Fruit fly (Drosophila melanogaster) whole organism, embryonic: ENCODE measurements around the gene klu.

ENCODE experiments used
- CG10267 ChIP-seq: fragments of 200-800 bp; sonication (Bioruptor generic); optimal IDR thresholded peaks from 2 replicates; lab custom pipeline; 2018; ENCODE audit warnings: missing biosample characterization, mild to moderate bottlenecking, missing genetic modification characterization, moderate library complexity
- CG10431 ChIP-seq: fragments of 200-800 bp; sonication (Bioruptor generic); optimal IDR thresholded peaks from 3 replicates; lab custom pipeline; 2018; ENCODE audit warnings: missing biosample characterization, mild to moderate bottlenecking, missing genetic modification characterization
- CG10959 ChIP-seq: fragments of 200-800 bp; sonication (Bioruptor generic); IDR thresholded peaks from 2 replicates; pipeline ENCODE4 v1.3.6; 2022; ENCODE audit warnings: missing biosample characterization, missing genetic modification characterization
- CG11093 ChIP-seq: fragments of 200-800 bp; sonication (Bioruptor generic); IDR thresholded peaks from 3 replicates; pipeline ENCODE4 v1.3.6; 2022; ENCODE audit warnings: missing biosample characterization, missing genetic modification characterization
- CG11695 ChIP-seq: fragments of 200-800 bp; sonication (Bioruptor generic); IDR thresholded peaks from 3 replicates; pipeline ENCODE4 v1.3.6; 2022; ENCODE audit warnings: missing biosample characterization, missing genetic modification characterization
- CG12104 ChIP-seq: fragments of 200-800 bp; sonication (Bioruptor generic); optimal IDR thresholded peaks from 3 replicates; lab custom pipeline; 2016; ENCODE audit warnings: missing biosample characterization, missing genetic modification characterization
- CG12219 ChIP-seq: fragments of 200-800 bp; sonication (Bioruptor generic); optimal IDR thresholded peaks from 3 replicates; lab custom pipeline; 2018; ENCODE audit warnings: missing biosample characterization, mild to moderate bottlenecking, missing genetic modification characterization
- CG13775 ChIP-seq: fragments of 200-800 bp; sonication (Bioruptor generic); optimal IDR thresholded peaks from 3 replicates; lab custom pipeline; 2017; ENCODE audit warnings: missing biosample characterization, mild to moderate bottlenecking, missing genetic modification characterization
- CG15011 ChIP-seq: fragments of 200-800 bp; sonication (Bioruptor generic); optimal IDR thresholded peaks from 3 replicates; lab custom pipeline; 2018; ENCODE audit warnings: missing biosample characterization, mild to moderate bottlenecking, missing genetic modification characterization
- CG17568 ChIP-seq: fragments of 200-800 bp; sonication (Bioruptor generic); optimal IDR thresholded peaks from 2 replicates; lab custom pipeline; 2018; ENCODE audit warnings: missing biosample characterization, mild to moderate bottlenecking, missing genetic modification characterization, moderate library complexity
- CG17829 ChIP-seq: fragments of 200-800 bp; optimal IDR thresholded peaks from 2 replicates; lab custom pipeline; 2019; ENCODE audit warnings: missing biosample characterization, mild to moderate bottlenecking, missing genetic modification characterization, moderate library complexity
- CG31365 ChIP-seq: fragments of 200-800 bp; sonication (Bioruptor generic); optimal IDR thresholded peaks from 2 replicates; lab custom pipeline; 2018; ENCODE audit warnings: missing biosample characterization, mild to moderate bottlenecking, missing genetic modification characterization
- CG32532 ChIP-seq: fragments of 200-800 bp; sonication (Bioruptor generic); IDR thresholded peaks from 2 replicates; pipeline ENCODE4 v1.3.6; 2022; ENCODE audit warnings: missing biosample characterization, missing genetic modification characterization
- CG3726 ChIP-seq: fragments of 200-800 bp; sonication (Bioruptor generic); IDR thresholded peaks from 3 replicates; pipeline ENCODE4, ENCODE4 v1.3.6; 2022; ENCODE audit warnings: missing biosample characterization, missing genetic modification characterization
- CG42726 ChIP-seq: fragments of 200-800 bp; sonication (Bioruptor generic); IDR thresholded peaks from 2 replicates; pipeline ENCODE4 v1.3.6; 2022; ENCODE audit warnings: missing biosample characterization, missing genetic modification characterization; ENCODE audit not compliant: partially characterized antibody
- CG4404 ChIP-seq: fragments of 200-800 bp; sonication (Bioruptor generic); IDR thresholded peaks from 2 replicates; pipeline ENCODE4 v1.3.6; 2022; ENCODE audit warnings: missing biosample characterization, missing genetic modification characterization
- CG4424 ChIP-seq: fragments of 200-800 bp; sonication (Bioruptor generic); optimal IDR thresholded peaks from 3 replicates; lab custom pipeline; 2016; ENCODE audit warnings: missing biosample characterization, missing genetic modification characterization
- CG6765 ChIP-seq: fragments of 200-800 bp; sonication (Bioruptor generic); optimal IDR thresholded peaks from 3 replicates; lab custom pipeline; 2017; ENCODE audit warnings: missing biosample characterization, mild to moderate bottlenecking, missing genetic modification characterization
- CG6813 ChIP-seq: fragments of 200-800 bp; sonication (Bioruptor generic); optimal IDR thresholded peaks from 2 replicates; lab custom pipeline; 2017; ENCODE audit warnings: missing biosample characterization, missing genetic modification characterization, mild to moderate bottlenecking, moderate library complexity, missing genetic modification reagents
- Dbx ChIP-seq: fragments of 200-800 bp; sonication (Bioruptor generic); IDR thresholded peaks from 3 replicates; pipeline ENCODE4 v1.3.6; 2022; ENCODE audit warnings: missing biosample characterization, missing genetic modification characterization
- Dfd ChIP-seq, 2 experiments: fragments of >200 bp; optimal IDR thresholded peaks; 2 replicates each; lab custom pipeline; 2017; ENCODE audit warnings: missing biosample characterization in 2 of 2, missing genetic modification characterization in 2 of 2
- Dip3 ChIP-seq: fragments of 200-800 bp; sonication (Bioruptor generic); optimal IDR thresholded peaks from 3 replicates; lab custom pipeline; 2016; ENCODE audit warnings: missing biosample characterization, missing genetic modification characterization
- Doc2 ChIP-seq: fragments of 200-800 bp; sonication (Bioruptor generic); IDR thresholded peaks from 2 replicates; pipeline ENCODE4 v1.3.6; 2022; ENCODE audit warnings: missing biosample characterization, missing genetic modification characterization
- Ets65A ChIP-seq: fragments of 200-800 bp; sonication (Bioruptor generic); peaks from one replicate; lab custom pipeline; 2016; ENCODE audit warnings: missing biosample characterization, missing genetic modification characterization
- HLH4C ChIP-seq: fragments of 200-800 bp; sonication (Bioruptor generic); IDR thresholded peaks from 3 replicates; pipeline ENCODE4 v1.3.6; 2022; ENCODE audit warnings: missing biosample characterization, missing genetic modification characterization; ENCODE audit not compliant: partially characterized antibody
- Lpt ChIP-seq: fragments of >200 bp; optimal IDR thresholded peaks from 2 replicates; lab custom pipeline; 2018; ENCODE audit warnings: missing biosample characterization, missing genetic modification characterization
- Mrtf ChIP-seq: fragments of 200-800 bp; sonication (Bioruptor generic); IDR thresholded peaks from 3 replicates; pipeline ENCODE4 v1.3.6; 2022; ENCODE audit warnings: missing biosample characterization, missing genetic modification characterization
- Nf-YB ChIP-seq: fragments of 200-800 bp; sonication (Bioruptor generic); optimal IDR thresholded peaks from 3 replicates; lab custom pipeline; 2019; ENCODE audit warnings: missing biosample characterization, mild to moderate bottlenecking, missing genetic modification characterization, moderate library complexity
- NfI ChIP-seq: fragments of 200-800 bp; sonication (Bioruptor generic); optimal IDR thresholded peaks from 3 replicates; lab custom pipeline; 2018; ENCODE audit warnings: missing biosample characterization, mild to moderate bottlenecking, missing genetic modification characterization, moderate library complexity
- Optix ChIP-seq: fragments of 200-800 bp; sonication (Bioruptor generic); IDR thresholded peaks from 3 replicates; pipeline ENCODE4 v1.3.6; 2022; ENCODE audit warnings: missing biosample characterization, missing genetic modification characterization
- Side ChIP-seq: fragments of 200-800 bp; sonication (Bioruptor generic); optimal IDR thresholded peaks from 2 replicates; lab custom pipeline; 2016; ENCODE audit warnings: missing biosample characterization, missing genetic modification characterization
- ash1 ChIP-seq: fragments of 200-800 bp; sonication (Bioruptor generic); optimal IDR thresholded peaks from 2 replicates; lab custom pipeline; 2018; ENCODE audit warnings: missing biosample characterization, mild to moderate bottlenecking, missing genetic modification characterization
- bbx ChIP-seq: fragments of 200-800 bp; sonication (Bioruptor generic); IDR thresholded peaks from 2 replicates; pipeline ENCODE4 v1.3.6; 2022; ENCODE audit warnings: missing biosample characterization, missing genetic modification characterization; ENCODE audit not compliant: partially characterized antibody
- cas ChIP-seq: fragments of 200-800 bp; sonication (Bioruptor generic); IDR thresholded peaks from 2 replicates; pipeline ENCODE4 v1.3.6; 2022; ENCODE audit warnings: missing biosample characterization, missing genetic modification characterization
- corto ChIP-seq: fragments of 200-800 bp; sonication (Bioruptor generic); optimal IDR thresholded peaks from 2 replicates; lab custom pipeline; 2016; ENCODE audit warnings: missing biosample characterization, mild to moderate bottlenecking, missing genetic modification characterization, moderate library complexity
- da ChIP-seq: fragments of 200-800 bp; sonication (Bioruptor generic); optimal IDR thresholded peaks from 2 replicates; lab custom pipeline; 2016; ENCODE audit warnings: missing biosample characterization, missing genetic modification characterization
- esg ChIP-seq: fragments of 200-800 bp; sonication (Bioruptor generic); conservative IDR thresholded peaks from 2 replicates; pipeline ENCODE4 v1.3.6; 2022; ENCODE audit warnings: missing biosample characterization, missing genetic modification characterization
- eyg ChIP-seq: fragments of 200-800 bp; sonication (Bioruptor generic); optimal IDR thresholded peaks from 3 replicates; lab custom pipeline; 2016; ENCODE audit warnings: missing biosample characterization, missing genetic modification characterization
- fd64A ChIP-seq: fragments of 200-800 bp; sonication (Bioruptor generic); optimal IDR thresholded peaks from 3 replicates; lab custom pipeline; 2018; ENCODE audit warnings: missing biosample characterization, mild to moderate bottlenecking, missing genetic modification characterization
- fd96Cb ChIP-seq: fragments of 200-800 bp; sonication (Bioruptor generic); optimal IDR thresholded peaks from 2 replicates; lab custom pipeline; 2018; ENCODE audit warnings: missing biosample characterization, mild to moderate bottlenecking, missing genetic modification characterization, moderate library complexity
- gfzf ChIP-seq: fragments of 200-800 bp; sonication (Bioruptor generic); optimal IDR thresholded peaks from 2 replicates; lab custom pipeline; 2016; ENCODE audit warnings: missing biosample characterization, mild to moderate bottlenecking, missing genetic modification characterization, moderate library complexity
- hb ChIP-seq: fragments of 200-800 bp; sonication (Bioruptor generic); IDR thresholded peaks from 3 replicates; pipeline ENCODE4 v1.3.6; 2022; ENCODE audit warnings: missing biosample characterization, missing genetic modification characterization; ENCODE audit not compliant: partially characterized antibody
- jumu ChIP-seq: fragments of 200-800 bp; sonication (Bioruptor generic); optimal IDR thresholded peaks from 3 replicates; lab custom pipeline; 2016; ENCODE audit warnings: missing biosample characterization, missing genetic modification characterization
- lab ChIP-seq: fragments of 200-800 bp; sonication (Bioruptor generic); optimal IDR thresholded peaks from 3 replicates; lab custom pipeline; 2017; ENCODE audit warnings: missing biosample characterization, missing genetic modification characterization, mild to moderate bottlenecking, moderate library complexity, missing genetic modification reagents
- maf-S ChIP-seq: fragments of 200-800 bp; sonication (Bioruptor generic); optimal IDR thresholded peaks from 2 replicates; lab custom pipeline; 2016; ENCODE audit warnings: missing biosample characterization, missing genetic modification characterization
- odd ChIP-seq: fragments of 200-800 bp; sonication (Bioruptor generic); optimal IDR thresholded peaks from 2 replicates; lab custom pipeline; 2017; ENCODE audit warnings: missing biosample characterization, mild to moderate bottlenecking, missing genetic modification characterization
- phol ChIP-seq: fragments of 200-800 bp; sonication (Bioruptor generic); optimal IDR thresholded peaks from 3 replicates; lab custom pipeline; 2018; ENCODE audit warnings: missing biosample characterization, mild to moderate bottlenecking, missing genetic modification characterization, moderate library complexity
- sens-2 ChIP-seq: fragments of 200-800 bp; sonication (Bioruptor generic); IDR thresholded peaks from 2 replicates; pipeline ENCODE4 v1.3.6; 2022; ENCODE audit warnings: missing biosample characterization, missing genetic modification characterization
- shn ChIP-seq: fragments of 200-800 bp; sonication (Bioruptor generic); optimal IDR thresholded peaks from 3 replicates; lab custom pipeline; 2016; ENCODE audit warnings: missing biosample characterization, missing genetic modification characterization
- sisA ChIP-seq: fragments of 200-800 bp; sonication (Bioruptor generic); IDR thresholded peaks from 2 replicates; pipeline ENCODE4 v1.3.6; 2022; ENCODE audit warnings: missing biosample characterization, missing genetic modification characterization
- tap ChIP-seq: fragments of 200-800 bp; optimal IDR thresholded peaks from 3 replicates; lab custom pipeline; 2019; ENCODE audit warnings: missing biosample characterization, mild to moderate bottlenecking, missing genetic modification characterization, moderate library complexity
- trem ChIP-seq: fragments of 200-800 bp; optimal IDR thresholded peaks from 3 replicates; lab custom pipeline; 2019; ENCODE audit warnings: missing biosample characterization, mild to moderate bottlenecking, missing genetic modification characterization, moderate library complexity

Gene klu

dm6 chr3L:10931430-10931829 is 77.6 kb downstream of the klu start (continued):
- TF ChIP-seq CG32532 (GFP tag; lab: Robert Waterston, UW) (no peak), phol (peak; percentile 66), ash1 (GFP tag; lab: Kevin White, UChicago) (no peak), gfzf (GFP tag; lab: Kevin White, UChicago) (no peak), Dfd (GFP tag; optimal IDR thresholded peaks at IDR 0.05; lab: Kevin White, UChicago) (no peak), Doc2 (GFP tag; lab: Robert Waterston, UW) (no peak), CG6765 (GFP tag; lab: Kevin White, UChicago) (no peak), CG10267 (tag; lab: Kevin White, UChicago) (peak; percentile 43), Optix (GFP tag; lab: Robert Waterston, UW) (no peak), bbx (GFP tag; lab: Robert Waterston, UW) (no peak), CG4424 (GFP tag; lab: Kevin White, UChicago) (peak; percentile 57), CG6813 (GFP tag; lab: Kevin White, UChicago) (no peak), Ets65A (GFP tag; lab: Kevin White, UChicago) (no peak), fd64A (GFP tag; lab: Kevin White, UChicago) (no peak), CG10431 (GFP tag; lab: Kevin White, UChicago) (no peak), sisA (0 out of 2 replicates have a peak, but pooled peaks have one; percentile 32), sens-2 (GFP tag; lab: Robert Waterston, UW) (no peak), CG31365 (tag; lab: Kevin White, UChicago) (no peak), esg (GFP tag; lab: Robert Waterston, UW) (no peak; the same call in 1 of the 2 replicates), hb (GFP tag; lab: Robert Waterston, UW) (no peak), Dip3 (GFP tag; lab: Kevin White, UChicago) (no peak), lab (GFP tag; lab: Kevin White, UChicago) (peak; percentile 6), cas (GFP tag; lab: Robert Waterston, UW) (no peak; the same call in 1 of the 2 replicates), maf-S (GFP tag; lab: Kevin White, UChicago) (no peak), Mrtf (GFP tag; lab: Robert Waterston, UW) (no peak), Side (no peak), CG12219 (GFP tag; lab: Kevin White, UChicago) (no peak), HLH4C (no peak), CG3726 (GFP tag; lab: Robert Waterston, UW) (no peak), NfI (no peak), CG13775 (GFP tag; lab: Kevin White, UChicago) (no peak), fd96Cb (tag; lab: Kevin White, UChicago) (peak; percentile 60), da (no peak), CG15011 (GFP tag; lab: Kevin White, UChicago) (no peak), CG17829 (tag; lab: Kevin White, UChicago) (peak; percentile 57), odd (GFP tag; lab: Kevin White, UChicago) (no peak), jumu (no peak), eyg (GFP tag; lab: Kevin White, UChicago) (no peak), CG42726 (GFP tag; lab: Robert Waterston, UW) (no peak), Dbx (GFP tag; lab: Robert Waterston, UW) (no peak), CG10959 (GFP tag; lab: Robert Waterston, UW) (no peak), Nf-YB (no peak), shn (GFP tag; lab: Kevin White, UChicago) (no peak), CG11093 (GFP tag; lab: Robert Waterston, UW) (peak; percentile 31; the same call in 1 of the 3 replicates), trem (tag; lab: Kevin White, UChicago) (peak; percentile 20), corto (GFP tag; lab: Kevin White, UChicago) (no peak), tap (tag; lab: Kevin White, UChicago) (peak; percentile 36), CG17568 (GFP tag; lab: Kevin White, UChicago) (no peak), Lpt (no peak), CG12104 (GFP tag; lab: Kevin White, UChicago) (peak; percentile 1), CG4404 (GFP tag; lab: Robert Waterston, UW) (no peak), CG11695 (GFP tag; lab: Robert Waterston, UW) (peak; percentile 19; the same call in 1 of the 3 replicates)
